1 worm cellular context compared by ENCODE assay signal in genomic region chrIV:17467325-17467724, ce11.
TF ChIP-seq lines count a peak whose summit lies in the region.

Gene elo-2 (minus strand): TSS chrIV:17467408.

TF ChIP-seq in whole organism, L4 larva, 104 proteins besides CTCF, POLR2A, EP300 and RAD21 (continued from another document):
- TF ChIP-seq dpl-1 (GFP tag; optimal IDR thresholded peaks at IDR 0.05; lab: Kevin White, UChicago) (no peak), cey-2 (tag; optimal IDR thresholded peaks at IDR 0.05; lab: Kevin White, UChicago; ENCODE audit: borderline replicate concordance, insufficient read depth) (no peak), aly-2 (tag; optimal IDR thresholded peaks at IDR 0.05; lab: Kevin White, UChicago) (no peak), dve-1 (tag; optimal IDR thresholded peaks at IDR 0.05; lab: Kevin White, UChicago; ENCODE audit: insufficient read depth) (peak; percentile 65), mxl-3 (GFP tag; optimal IDR thresholded peaks at IDR 0.05; lab: Kevin White, UChicago) (no peak), attf-4 (tag; optimal IDR thresholded peaks at IDR 0.05; lab: Kevin White, UChicago) (no peak), Y48G9A.11 (GFP tag; IDR thresholded peaks at IDR 0.05; lab: Robert Waterston, UW) (no peak), lir-3 (tag; optimal IDR thresholded peaks at IDR 0.05; lab: Kevin White, UChicago) (no peak), Y105C5A.15 (GFP tag; IDR thresholded peaks at IDR 0.05; lab: Robert Waterston, UW) (no peak), nhr-11 (tag; optimal IDR thresholded peaks at IDR 0.05; lab: Kevin White, UChicago) (no peak), unc-39 (tag; optimal IDR thresholded peaks at IDR 0.05; lab: Kevin White, UChicago) (no peak), nhr-102 (tag; optimal IDR thresholded peaks at IDR 0.05; lab: Kevin White, UChicago) (no peak), mdl-1 (tag; optimal IDR thresholded peaks at IDR 0.05; lab: Kevin White, UChicago) (no peak), mdt-29 (GFP tag; IDR thresholded peaks at IDR 0.05; lab: Robert Waterston, UW) (no peak), unc-130 (GFP tag; optimal IDR thresholded peaks at IDR 0.05; lab: Kevin White, UChicago) (no peak), aha-1 (tag; lab: Kevin White, UChicago) (peak; percentile 91), dmd-9 (GFP tag; IDR thresholded peaks at IDR 0.05; lab: Robert Waterston, UW) (no peak), daf-8 (GFP tag; IDR thresholded peaks at IDR 0.05; lab: Robert Waterston, UW) (no peak), snpc-4 (tag; optimal IDR thresholded peaks at IDR 0.05; lab: Kevin White, UChicago) (no peak), zip-11 (GFP tag; IDR thresholded peaks at IDR 0.05; lab: Robert Waterston, UW) (no peak)
